Worm (Caenorhabditis elegans): ENCODE results near the gene Y66D12A.13.

Y66D12A.13 gene

ce11 chrIII:11590255-11590654, 42.1 kb downstream of the Y66D12A.13 start:
- TF ChIP-seq ceh-100 (GFP tag; IDR thresholded peaks at IDR 0.05) (peak; percentile 85), ztf-25 (GFP tag; IDR thresholded peaks at IDR 0.05) (no peak), mcd-1 (GFP tag; IDR thresholded peaks at IDR 0.05) (peak; percentile 72), dpl-1 (GFP tag; optimal IDR thresholded peaks at IDR 0.05) (no peak)

ce11 chrIII:11592096-11592495, 43.9 kb downstream of the Y66D12A.13 start:
- no peak for TF ChIP-seq xnd-1 (tag; optimal IDR thresholded peaks at IDR 0.05)
- no peak for TF ChIP-seq lin-26 (GFP tag; IDR thresholded peaks at IDR 0.05)
- no peak for TF ChIP-seq Y79H2A.3 (GFP tag; conservative IDR thresholded peaks at IDR 0.05)
- no peak for TF ChIP-seq F55B11.4 (tag; optimal IDR thresholded peaks at IDR 0.05; ENCODE audit: borderline replicate concordance, insufficient read depth)
- no peak for TF ChIP-seq aptf-3 (GFP tag; IDR thresholded peaks at IDR 0.05)
- no peak for TF ChIP-seq rec-8 (tag; optimal IDR thresholded peaks at IDR 0.05)

Measured in whole organism, young adult.